Fruit fly (Drosophila melanogaster) whole organism, adult: ENCODE data around the gene Cdc5.

Experiments
- Crg-1 ChIP-seq: fragments of 200-800 bp; sonication (Bioruptor generic); optimal IDR thresholded peaks from 2 replicates; lab custom pipeline; 2016; ENCODE audit warnings: missing biosample characterization, missing genetic modification characterization
- kay ChIP-seq: fragments of 200-800 bp; sonication (Bioruptor generic); peaks from one replicate; lab custom pipeline; 2016; ENCODE audit warnings: missing biosample characterization, missing genetic modification characterization, borderline replicate concordance
- toe ChIP-seq: fragments of 200-800 bp; sonication (Bioruptor generic); optimal IDR thresholded peaks from 2 replicates; lab custom pipeline; 2016; ENCODE audit warnings: missing biosample characterization, missing genetic modification characterization

DNA sequence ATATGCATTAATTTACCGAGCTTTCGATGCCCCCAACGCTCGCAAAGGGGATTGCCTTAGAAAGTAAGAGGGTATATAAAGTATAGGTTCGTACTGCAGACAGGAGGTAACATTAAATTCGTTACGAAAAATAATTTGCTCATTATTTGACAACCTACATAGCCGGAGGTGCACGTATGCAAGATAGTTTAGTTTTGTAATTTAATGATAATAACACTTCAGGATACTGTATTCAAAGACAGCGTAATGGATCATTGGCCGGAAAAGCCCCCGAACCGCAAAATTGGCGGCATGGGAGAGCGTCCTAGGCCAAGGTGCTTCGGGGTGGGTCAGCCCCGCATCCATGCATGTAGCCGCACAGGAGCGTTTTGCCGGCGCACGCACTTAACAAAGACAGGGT lies 48.9 kb downstream of the Cdc5 start:
- TF ChIP-seq toe (GFP tag; lab: Kevin White, UChicago): no peak
- TF ChIP-seq Crg-1 (GFP tag; lab: Kevin White, UChicago): no peak
- TF ChIP-seq kay (GFP tag; lab: Kevin White, UChicago): no peak
